Fruit fly (Drosophila melanogaster) whole organism, adult: ENCODE results near the gene CG4880.

ENCODE experiments used
- CG11617 ChIP-seq: fragments of 200-800 bp; sonication (Bioruptor generic); optimal IDR thresholded peaks from 2 replicates; lab custom pipeline; 2017; ENCODE audit warnings: mild to moderate bottlenecking, missing biosample characterization, missing genetic modification reagents, missing genetic modification characterization
- CG1620 ChIP-seq: fragments of 200-800 bp; sonication (Bioruptor generic); optimal IDR thresholded peaks from 2 replicates; lab custom pipeline; 2016; ENCODE audit warnings: missing biosample characterization, missing genetic modification characterization
- CG33017 ChIP-seq: fragments of 200-800 bp; sonication (Bioruptor generic); optimal IDR thresholded peaks from 2 replicates; lab custom pipeline; 2018; ENCODE audit warnings: missing biosample characterization, mild to moderate bottlenecking, missing genetic modification characterization, moderate library complexity
- Hr96 ChIP-seq: fragments of 200-800 bp; sonication (Bioruptor generic); optimal IDR thresholded peaks from 2 replicates; lab custom pipeline; 2016; ENCODE audit warnings: missing biosample characterization, missing genetic modification characterization

dm6 chrX:16839033-16839432, 47.6 kb upstream of the CG4880 start:
- TF ChIP-seq CG1620: no peak
- TF ChIP-seq CG33017: no peak
- TF ChIP-seq CG11617 (GFP tag; lab: Kevin White, UChicago): no peak
- TF ChIP-seq Hr96 (GFP tag; lab: Kevin White, UChicago): no peak
